Fruit fly (Drosophila melanogaster) whole organism, prepupa: ENCODE measurements around the gene CG3505.

Source experiments
- CG15336 ChIP-seq: fragments of 200-800 bp; sonication (Bioruptor generic); IDR thresholded peaks from 2 replicates; pipeline ENCODE4 v1.3.6; 2022; ENCODE audit warnings: missing biosample characterization, missing genetic modification characterization
- CG8319 ChIP-seq: fragments of 200-800 bp; sonication (Bioruptor generic); optimal IDR thresholded peaks from 3 replicates; lab custom pipeline; 2016; ENCODE audit warnings: missing biosample characterization, missing genetic modification characterization

DNA sequence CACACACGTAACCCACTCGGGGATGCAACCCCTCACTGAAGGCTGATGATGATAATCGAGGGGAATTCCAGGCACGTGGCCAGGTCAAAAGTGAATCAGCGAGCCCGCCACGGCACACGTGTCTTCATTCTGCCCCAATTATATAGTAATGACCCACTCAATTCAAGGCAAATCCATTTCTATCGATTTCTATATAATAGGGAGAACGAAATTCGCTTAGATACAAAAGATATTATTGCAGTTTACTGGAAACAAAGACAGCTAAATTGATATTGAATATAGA, 35.7 kb downstream of the CG3505 start:
- TF ChIP-seq CG15336 (GFP tag; lab: Robert Waterston, UW): no peak
- TF ChIP-seq CG8319 (GFP tag; lab: Kevin White, UChicago): no peak
